Fruit fly (Drosophila melanogaster) ovary, adult (tissue): ENCODE results near the gene CG9921.

Experiments used
- CG17801 ChIP-seq: fragments of 200-800 bp; optimal IDR thresholded peaks from 2 replicates; lab custom pipeline; 2019; ENCODE audit warnings: missing biosample characterization, mild to moderate bottlenecking, missing genetic modification characterization, moderate library complexity; ENCODE audit not compliant: partially characterized antibody

The CG9921 gene

dm6 chrX:16330659-16331058 lies 2.7 kb downstream of the CG9921 start, which contains the start of gene CG9919:
Gene CG9919 (minus strand): TSS chrX:16330759.
- TF ChIP-seq CG17801 (GFP tag; lab: Kevin White, UChicago), result no peak

DNA sequence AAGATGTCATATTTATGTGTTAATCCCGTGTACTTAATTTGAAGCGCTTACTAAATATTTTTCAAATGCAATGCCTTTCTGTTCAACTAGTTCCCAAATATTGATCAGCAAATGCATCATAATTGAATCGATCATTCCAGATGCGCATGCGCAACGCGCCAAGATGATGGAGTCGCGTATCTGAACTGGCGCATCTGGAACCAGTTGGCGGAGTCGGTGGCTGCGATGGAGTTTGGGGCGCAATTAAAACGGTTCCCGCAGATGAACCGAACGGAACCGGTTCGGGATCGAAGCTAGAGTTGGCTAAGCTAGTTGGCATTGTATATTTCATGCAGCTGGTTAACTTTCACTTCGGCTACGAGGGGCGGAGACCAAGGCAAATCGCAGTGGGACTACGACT lies 7.9 kb downstream of the CG9921 start, which contains the start of gene CalpC:
Gene CalpC (plus strand): TSS at position 292 of the 400 bp plus-strand sequence.
- no peak for TF ChIP-seq CG17801 (GFP tag; lab: Kevin White, UChicago)

DNA sequence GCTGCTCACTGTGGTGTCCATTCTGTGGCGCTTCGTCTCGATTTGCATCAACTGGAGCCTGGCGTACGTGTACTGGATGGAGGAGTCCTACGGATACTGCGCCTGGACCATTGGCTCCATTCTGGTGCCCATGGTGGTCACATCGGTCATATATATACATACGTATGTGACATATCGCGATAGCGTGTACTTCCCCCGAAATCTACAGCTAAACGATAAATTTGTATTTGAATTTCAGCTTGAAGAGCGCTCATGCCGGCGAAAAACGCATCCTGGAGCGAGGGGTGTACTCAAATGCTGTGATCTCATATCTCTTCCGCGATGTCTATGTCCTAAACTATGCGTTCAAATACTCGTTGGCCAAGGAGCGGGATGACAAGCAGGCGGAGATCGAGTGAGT lies 9.9 kb downstream of the CG9921 start:
- no peak for TF ChIP-seq CG17801 (GFP tag; lab: Kevin White, UChicago)

DNA sequence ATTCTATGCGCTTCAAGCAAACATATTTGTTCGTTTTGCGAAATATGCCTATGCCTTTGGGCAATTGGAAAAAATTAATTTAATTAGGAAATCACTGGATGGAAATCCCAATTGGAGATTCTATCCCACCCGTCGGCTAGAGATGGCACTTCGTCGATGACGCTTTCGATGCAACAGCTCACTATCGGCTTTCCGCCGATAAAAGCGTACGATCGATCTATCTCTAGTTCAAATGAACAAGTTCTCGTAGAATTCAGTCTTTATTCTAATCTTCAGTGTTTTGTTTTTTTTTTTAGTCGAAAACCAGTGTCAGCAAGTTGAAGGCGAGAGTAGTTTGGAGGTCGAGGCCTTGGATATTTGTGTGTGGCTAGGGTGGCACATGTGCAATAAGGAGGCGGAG lies 10.3 kb downstream of the CG9921 start, which contains the start of the genes CG9917 and CG32579:
Gene CG9917 (minus strand): TSS at position 169 of the 400 bp plus-strand sequence.
Gene CG32579 (plus strand): TSS at position 224 of the 400 bp plus-strand sequence.
- peak; percentile 27 for TF ChIP-seq CG17801 (GFP tag; lab: Kevin White, UChicago)

dm6 chrX:16321037-16321436 lies 12.4 kb downstream of the CG9921 start:
- TF ChIP-seq CG17801 (GFP tag; lab: Kevin White, UChicago), result no peak

DNA sequence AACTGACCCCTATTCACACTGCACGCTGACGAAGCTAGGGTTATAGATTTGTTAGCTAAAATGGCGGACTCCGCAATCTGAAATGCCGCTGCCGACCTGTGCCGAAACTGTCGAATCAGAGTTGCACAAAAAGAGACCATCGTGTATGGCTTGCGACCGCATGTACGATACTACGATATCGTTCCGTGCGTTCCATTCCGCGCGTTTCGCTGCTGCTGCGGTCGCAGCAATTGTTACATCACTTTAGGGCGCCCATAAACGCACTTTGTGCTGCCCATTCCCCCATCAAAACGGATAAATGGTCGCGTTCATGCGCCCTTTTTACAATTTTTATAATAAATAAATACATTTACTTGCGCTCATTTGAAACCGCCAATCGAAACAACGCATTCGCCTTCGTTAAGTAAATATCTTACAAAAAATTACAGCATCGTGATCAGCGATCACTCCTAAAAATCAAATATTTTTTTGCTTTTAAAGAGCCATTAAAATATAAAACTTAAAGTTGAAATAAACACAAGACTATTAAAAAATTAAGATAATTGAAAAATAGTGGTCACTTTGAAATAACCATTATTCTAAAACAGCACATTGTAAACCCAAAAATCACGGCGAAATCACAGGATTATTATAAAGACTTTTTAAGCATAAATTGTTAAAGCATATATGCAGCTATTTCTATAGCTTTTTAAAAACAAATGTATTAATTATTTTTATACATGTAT lies 13.0 kb downstream of the CG9921 start, which contains the start of gene Cyp1:
Gene Cyp1 (minus strand): TSS at position 174 of the 725 bp plus-strand sequence.
- peak; percentile 31 for TF ChIP-seq CG17801 (GFP tag; lab: Kevin White, UChicago)

dm6 chrX:16319558-16319924 lies 13.9 kb downstream of the CG9921 start:
- no peak for TF ChIP-seq CG17801 (GFP tag; lab: Kevin White, UChicago)

- peak; percentile 63 for TF ChIP-seq CG17801 (GFP tag; lab: Kevin White, UChicago)
Measured at dm6 chrX:16318858-16319557, 14.4 kb downstream of the CG9921 start.

DNA sequence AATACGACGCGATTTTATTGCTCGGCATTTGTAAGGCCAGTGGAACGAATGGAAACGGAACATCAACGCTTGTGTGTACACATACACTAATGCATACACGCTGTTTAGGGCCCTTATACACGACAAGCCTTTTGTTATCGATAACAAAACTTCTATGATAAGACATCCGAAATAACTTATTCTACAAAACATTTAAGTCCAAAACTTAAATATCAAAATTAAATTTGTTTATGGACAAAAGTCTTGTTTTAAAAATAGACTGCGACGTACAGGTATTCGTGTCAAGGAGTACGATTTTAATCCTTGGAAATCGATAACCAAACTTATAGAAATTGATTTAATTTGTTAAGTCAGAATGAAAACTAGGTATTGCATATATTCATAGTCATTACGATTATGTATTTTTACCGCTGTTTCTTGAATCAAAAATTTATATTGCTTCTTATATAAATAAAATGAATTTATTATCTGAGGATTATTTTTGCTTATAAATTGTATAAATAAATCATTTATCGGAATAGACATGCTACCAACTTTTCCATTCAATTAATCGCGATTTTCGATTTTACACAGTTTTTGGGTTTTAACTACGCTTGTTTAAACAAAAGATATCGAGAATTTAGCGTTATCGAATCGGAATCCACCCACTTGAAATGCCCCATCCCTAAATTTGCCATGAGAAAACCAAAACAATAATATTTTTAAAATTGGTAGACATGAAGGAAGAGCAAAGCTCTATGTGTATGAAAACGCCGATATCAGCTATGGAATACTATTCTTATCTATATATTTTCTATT lies 20.1 kb downstream of the CG9921 start, which contains the start of the genes CG9915 and SWIP:
Gene CG9915 (minus strand): TSS at position 61 of the 798 bp plus-strand sequence.
Gene SWIP (plus strand): TSS at position 632 of the 798 bp plus-strand sequence.
- peak; percentile 64 for TF ChIP-seq CG17801 (GFP tag; lab: Kevin White, UChicago)

- peak; percentile 30 for TF ChIP-seq CG17801 (GFP tag; lab: Kevin White, UChicago)
Measured at dm6 chrX:16309764-16310163, 23.6 kb downstream of the CG9921 start.

- peak; percentile 25 for TF ChIP-seq CG17801 (GFP tag; lab: Kevin White, UChicago)
Measured at dm6 chrX:16308953-16309352, 24.4 kb downstream of the CG9921 start.

dm6 chrX:16308310-16308918 lies 25.0 kb downstream of the CG9921 start, which contains the start of gene Had1:
Gene Had1 (minus strand): TSS chrX:16308667.
- no peak for TF ChIP-seq CG17801 (GFP tag; lab: Kevin White, UChicago)

- TF ChIP-seq CG17801 (GFP tag; lab: Kevin White, UChicago), result no peak
Measured at dm6 chrX:16303636-16304035, 29.8 kb downstream of the CG9921 start, which contains the start of gene CG3679. Gene CG3679 (plus strand): TSS chrX:16303870.

- TF ChIP-seq CG17801 (GFP tag; lab: Kevin White, UChicago), result no peak
Measured at dm6 chrX:16297618-16298017, 35.8 kb downstream of the CG9921 start, which contains the start of gene ERp44. Gene ERp44 (minus strand): TSS chrX:16297718.
